Worm (Caenorhabditis elegans) whole organism, young adult: ENCODE results near the gene sbsp-1.

Experiments
- B0035.1 ChIP-seq: sonication (generic microtip); optimal IDR thresholded peaks from 2 replicates; lab custom pipeline; 2016; ENCODE audit warnings: missing genetic modification characterization, mild to moderate bottlenecking, missing compliant biosample characterization, missing genotype, missing genetic modification reagents
- D2030.7 ChIP-seq: fragments of 200-800 bp; sonication (Bioruptor generic); IDR thresholded peaks from 2 replicates; pipeline ENCODE4 v1.3.6; 2022; ENCODE audit warnings: missing genetic modification reagents, missing genetic modification characterization, missing compliant biosample characterization
- F22D6.2 ChIP-seq: sonication (generic microtip); optimal IDR thresholded peaks from 2 replicates; lab custom pipeline; 2016; ENCODE audit warnings: mild to moderate bottlenecking, missing genetic modification characterization, missing compliant biosample characterization
- F23B12.7 ChIP-seq: sonication (generic microtip); optimal IDR thresholded peaks from 2 replicates; lab custom pipeline; 2017; ENCODE audit warnings: missing genetic modification characterization, mild to moderate bottlenecking, missing compliant biosample characterization, antibody characterized with exemption, moderate library complexity; ENCODE audit not compliant: insufficient read depth
- F33H1.4 ChIP-seq: fragments of 200-800 bp; sonication (Bioruptor generic); IDR thresholded peaks from 2 replicates; pipeline ENCODE4 v1.3.6; 2022; ENCODE audit warnings: missing genetic modification reagents, missing genetic modification characterization, missing compliant biosample characterization
- F49E8.2 ChIP-seq: sonication (generic microtip); optimal IDR thresholded peaks from 3 replicates; lab custom pipeline; 2017; ENCODE audit warnings: missing genetic modification characterization, mild to moderate bottlenecking, missing compliant biosample characterization, antibody characterized with exemption, moderate library complexity; ENCODE audit not compliant: insufficient read depth
- F55B11.4 ChIP-seq: sonication (generic microtip); optimal IDR thresholded peaks from 2 replicates; lab custom pipeline; 2016; ENCODE audit warnings: missing compliant biosample characterization, missing genetic modification characterization, borderline replicate concordance; ENCODE audit not compliant: insufficient read depth
- F57A8.1 ChIP-seq: fragments of 200-800 bp; sonication (Bioruptor generic); optimal IDR thresholded peaks from 2 replicates; lab custom pipeline; 2018; ENCODE audit warnings: mild to moderate bottlenecking, missing genetic modification characterization, moderate library complexity, missing compliant biosample characterization
- K11D2.4 ChIP-seq: fragments of 200-800 bp; sonication (Bioruptor generic); IDR thresholded peaks from 2 replicates; pipeline ENCODE4 v1.3.6; 2022; ENCODE audit warnings: missing genetic modification reagents, missing genetic modification characterization, missing compliant biosample characterization
- ama-1 ChIP-seq, 3 experiments: fragments of 150-350 bp in 1 of 3; sonication (generic microtip) in 2 of 3; optimal IDR thresholded peaks; 2 replicates each; lab custom pipeline; 2014 to 2018; ENCODE audit warnings: missing biosample characterization in 2 of 3, missing genetic modification characterization in 2 of 3, missing genetic modification reagents in 2 of 3
- aptf-3 ChIP-seq: fragments of 200-800 bp; sonication (Bioruptor generic); IDR thresholded peaks from 2 replicates; pipeline ENCODE4 v1.3.6; 2022; ENCODE audit warnings: missing genetic modification characterization, missing compliant biosample characterization
- athp-1 ChIP-seq: sonication (generic microtip); optimal IDR thresholded peaks from 2 replicates; lab custom pipeline; 2017; ENCODE audit warnings: mild to moderate bottlenecking, missing genetic modification characterization, missing compliant biosample characterization
- attf-3 ChIP-seq: fragments of 200-800 bp; sonication (Bioruptor generic); conservative IDR thresholded peaks from 2 replicates; pipeline ENCODE4 v1.3.6; 2022; ENCODE audit warnings: missing genetic modification reagents, missing genetic modification characterization, missing compliant biosample characterization
- attf-6 ChIP-seq: fragments of 200-800 bp; sonication (Bioruptor generic); IDR thresholded peaks from 2 replicates; pipeline ENCODE4 v1.3.6; 2022; ENCODE audit warnings: missing genetic modification reagents, missing genetic modification characterization, missing compliant biosample characterization
- bed-1 ChIP-seq: fragments of 200-800 bp; sonication (Bioruptor generic); IDR thresholded peaks from 2 replicates; pipeline ENCODE4 v1.3.6; 2022; ENCODE audit warnings: missing genetic modification reagents, missing genetic modification characterization, missing compliant biosample characterization
- cebp-2 ChIP-seq: fragments of 200-800 bp; sonication (Bioruptor generic); IDR thresholded peaks from 2 replicates; pipeline ENCODE4 v1.3.6; 2022; ENCODE audit warnings: missing genetic modification characterization, missing compliant biosample characterization
- ceh-27 ChIP-seq: fragments of 200-800 bp; sonication (Bioruptor generic); optimal IDR thresholded peaks from 2 replicates; lab custom pipeline; 2018; ENCODE audit warnings: mild to moderate bottlenecking, missing genetic modification characterization, moderate library complexity, missing compliant biosample characterization
- ceh-58 ChIP-seq: fragments of 200-800 bp; sonication (Bioruptor generic); IDR thresholded peaks from 2 replicates; pipeline ENCODE4 v1.3.6; 2022; ENCODE audit warnings: missing genetic modification characterization, missing compliant biosample characterization
- ceh-91 ChIP-seq: fragments of 200-800 bp; sonication (Bioruptor generic); IDR thresholded peaks from 2 replicates; pipeline ENCODE4 v1.3.6; 2022; ENCODE audit warnings: missing genetic modification reagents, missing genetic modification characterization, missing compliant biosample characterization
- efl-1 ChIP-seq: fragments of 150-350 bp; optimal IDR thresholded peaks from 2 replicates; lab custom pipeline; 2014; ENCODE audit warnings: missing biosample characterization, missing genetic modification reagents, missing genetic modification characterization
- egrh-3 ChIP-seq: fragments of 200-800 bp; sonication (Bioruptor generic); IDR thresholded peaks from 2 replicates; pipeline ENCODE4 v1.3.6; 2022; ENCODE audit warnings: missing genetic modification reagents, missing genetic modification characterization, missing compliant biosample characterization
- fkh-3 ChIP-seq: sonication (generic microtip); optimal IDR thresholded peaks from 2 replicates; lab custom pipeline; 2016; ENCODE audit warnings: mild to moderate bottlenecking, missing genetic modification characterization, missing compliant biosample characterization
- hmg-1.2 ChIP-seq: fragments of 200-800 bp; sonication (Bioruptor generic); IDR thresholded peaks from 2 replicates; pipeline ENCODE4 v1.3.6; 2022; ENCODE audit warnings: missing genetic modification reagents, missing genetic modification characterization, missing compliant biosample characterization
- hsf-1 ChIP-seq: fragments of 200-800 bp; sonication (Bioruptor generic); IDR thresholded peaks from 2 replicates; pipeline ENCODE4 v1.3.6; 2022; ENCODE audit warnings: missing genetic modification reagents, missing genetic modification characterization, missing compliant biosample characterization
- let-526 ChIP-seq: fragments of 200-800 bp; sonication (Bioruptor generic); IDR thresholded peaks from 2 replicates; pipeline ENCODE4 v1.3.6; 2022; ENCODE audit warnings: missing genetic modification reagents, missing genetic modification characterization, missing compliant biosample characterization
- lin-35 ChIP-seq, 3 experiments: fragments of 150-350 bp in 2 of 3; sonication (generic microtip) in 1 of 3; optimal IDR thresholded peaks; 2 replicates each; lab custom pipeline; 2014 to 2018; ENCODE audit warnings: missing biosample characterization in 3 of 3, missing genetic modification characterization in 3 of 3, missing genetic modification reagents in 3 of 3
- lin-54 ChIP-seq: fragments of 200-800 bp; sonication (Bioruptor generic); optimal IDR thresholded peaks from 2 replicates; lab custom pipeline; 2018; ENCODE audit warnings: mild to moderate bottlenecking, missing genetic modification characterization, missing compliant biosample characterization
- lsl-1 ChIP-seq: fragments of 200-800 bp; sonication (Bioruptor generic); optimal IDR thresholded peaks from 2 replicates; lab custom pipeline; 2018; ENCODE audit warnings: mild to moderate bottlenecking, missing genetic modification characterization, moderate library complexity, missing compliant biosample characterization
- lsy-27 ChIP-seq: sonication (generic microtip); optimal IDR thresholded peaks from 2 replicates; lab custom pipeline; 2017; ENCODE audit warnings: missing genetic modification characterization, mild to moderate bottlenecking, missing compliant biosample characterization, antibody characterized with exemption, missing genotype, borderline replicate concordance; ENCODE audit not compliant: insufficient read depth
- madf-6 ChIP-seq: fragments of 200-800 bp; sonication (Bioruptor generic); IDR thresholded peaks from 2 replicates; pipeline ENCODE4 v1.3.6; 2022; ENCODE audit warnings: missing genetic modification reagents, missing genetic modification characterization, missing compliant biosample characterization
- madf-8 ChIP-seq: fragments of 200-800 bp; sonication (Bioruptor generic); conservative IDR thresholded peaks from 2 replicates; pipeline ENCODE4 v1.3.6; 2022; ENCODE audit warnings: missing genetic modification reagents, missing genetic modification characterization, missing compliant biosample characterization
- mcd-1 ChIP-seq: fragments of 200-800 bp; sonication (Bioruptor generic); IDR thresholded peaks from 2 replicates; pipeline ENCODE4 v1.3.6; 2022; ENCODE audit warnings: missing genetic modification reagents, missing genetic modification characterization, missing compliant biosample characterization
- mes-4 ChIP-seq: sonication (generic microtip); optimal IDR thresholded peaks from 2 replicates; lab custom pipeline; 2016; ENCODE audit warnings: missing genotype, missing genetic modification characterization, missing compliant biosample characterization
- nhr-80 ChIP-seq: sonication (generic microtip); optimal IDR thresholded peaks from 2 replicates; lab custom pipeline; 2016; ENCODE audit warnings: missing genetic modification characterization, missing compliant biosample characterization
- nhr-90 ChIP-seq: sonication (generic microtip); optimal IDR thresholded peaks from 2 replicates; lab custom pipeline; 2016; ENCODE audit warnings: missing genotype, mild to moderate bottlenecking, missing genetic modification characterization, missing compliant biosample characterization
- pbrm-1 ChIP-seq: fragments of 200-800 bp; sonication (Bioruptor generic); IDR thresholded peaks from 2 replicates; pipeline ENCODE4 v1.3.6; 2022; ENCODE audit warnings: missing genetic modification reagents, missing genetic modification characterization, missing compliant biosample characterization
- snpc-1.1 ChIP-seq: sonication (generic microtip); optimal IDR thresholded peaks from 2 replicates; lab custom pipeline; 2017; ENCODE audit warnings: missing genetic modification characterization, mild to moderate bottlenecking, missing compliant biosample characterization, antibody characterized with exemption, moderate library complexity, missing genotype, missing genetic modification reagents; ENCODE audit not compliant: insufficient read depth
- snpc-1.3 ChIP-seq: sonication (generic microtip); optimal IDR thresholded peaks from 2 replicates; lab custom pipeline; 2017; ENCODE audit warnings: missing genetic modification characterization, mild to moderate bottlenecking, missing compliant biosample characterization, antibody characterized with exemption, moderate library complexity, missing genotype, missing genetic modification reagents; ENCODE audit not compliant: insufficient read depth
- snpc-3.4 ChIP-seq: sonication (generic microtip); optimal IDR thresholded peaks from 2 replicates; lab custom pipeline; 2017; ENCODE audit warnings: missing genetic modification characterization, mild to moderate bottlenecking, missing compliant biosample characterization, antibody characterized with exemption, moderate library complexity, missing genotype, missing genetic modification reagents
- tbx-9 ChIP-seq: sonication (generic microtip); optimal IDR thresholded peaks from 2 replicates; lab custom pipeline; 2016; ENCODE audit warnings: borderline replicate concordance, missing genetic modification characterization, inconsistent platforms, missing compliant biosample characterization
- unc-130 ChIP-seq: sonication (generic microtip); optimal IDR thresholded peaks from 2 replicates; lab custom pipeline; 2016; ENCODE audit warnings: missing genetic modification reagents, missing genetic modification characterization, missing compliant biosample characterization
- xnd-1 ChIP-seq: sonication (generic microtip); optimal IDR thresholded peaks from 2 replicates; lab custom pipeline; 2016; ENCODE audit warnings: missing genotype, missing genetic modification reagents, missing genetic modification characterization, missing compliant biosample characterization

Gene sbsp-1

DNA sequence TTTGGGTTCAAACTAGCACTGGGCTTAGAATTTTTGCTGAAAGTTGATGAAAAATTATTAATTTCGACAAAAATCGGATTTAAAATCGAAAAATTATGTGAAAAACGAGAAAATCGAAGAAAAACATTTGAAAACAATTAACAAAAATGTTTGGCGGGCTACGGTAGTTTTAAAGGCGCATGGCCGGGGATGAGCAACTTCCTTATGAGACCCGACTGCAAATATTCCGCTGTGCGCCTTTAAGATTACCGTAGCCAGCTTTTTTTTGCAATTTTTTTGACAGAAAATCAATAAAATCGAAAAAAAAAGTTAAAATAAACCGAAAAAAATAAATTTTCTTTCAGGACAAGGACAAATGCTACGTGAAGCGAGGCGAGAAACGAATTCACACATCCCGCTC lies 44.8 kb downstream of the sbsp-1 start (continued):
- no peak for TF ChIP-seq attf-3 (GFP tag; lab: Robert Waterston, UW)
- no peak for TF ChIP-seq ceh-27 (GFP tag; lab: Kevin White, UChicago)
- no peak for TF ChIP-seq aptf-3
- no peak for TF ChIP-seq nhr-90 (tag; lab: Kevin White, UChicago)
- no peak for TF ChIP-seq fkh-3 (tag; lab: Kevin White, UChicago)

DNA sequence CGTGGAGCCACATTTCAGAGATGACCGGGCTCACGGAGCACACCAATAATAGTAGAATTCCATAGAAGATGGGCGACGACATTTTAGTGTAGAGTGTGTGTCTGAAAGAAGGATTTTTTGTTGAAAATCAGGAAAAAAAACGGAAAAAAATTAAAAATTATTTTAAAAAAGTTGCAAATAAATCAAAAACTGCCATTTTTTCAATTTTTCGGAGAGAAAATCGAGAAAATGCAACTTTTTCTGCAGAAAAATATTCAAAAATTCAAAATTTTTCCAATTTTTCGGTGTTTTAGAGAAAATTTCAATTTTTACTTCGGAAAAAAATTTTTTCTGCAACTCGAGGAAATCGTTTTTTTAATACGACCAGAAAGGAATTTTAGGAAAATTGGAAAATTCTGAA lies 47.3 kb downstream of the sbsp-1 start, which contains the start of gene C44B9.3:
Gene C44B9.3 (minus strand): TSS at position 101 of the 400 bp plus-strand sequence.
- no peak for TF ChIP-seq let-526 (GFP tag; lab: Robert Waterston, UW)
- no peak for TF ChIP-seq attf-6 (GFP tag; lab: Robert Waterston, UW)
- TF ChIP-seq egrh-3 (GFP tag; lab: Robert Waterston, UW) = no peak
- TF ChIP-seq F49E8.2 = no peak
- no peak for TF ChIP-seq nhr-80 (tag; lab: Kevin White, UChicago)
- no peak for TF ChIP-seq tbx-9 (tag; lab: Kevin White, UChicago)
- no peak for TF ChIP-seq snpc-1.1 (tag; lab: Kevin White, UChicago)
- no peak for TF ChIP-seq athp-1
- no peak for TF ChIP-seq F23B12.7 (tag; lab: Kevin White, UChicago)
- no peak for TF ChIP-seq hmg-1.2 (GFP tag; lab: Robert Waterston, UW)
- TF ChIP-seq, all 124 proteins: peak for 0

DNA sequence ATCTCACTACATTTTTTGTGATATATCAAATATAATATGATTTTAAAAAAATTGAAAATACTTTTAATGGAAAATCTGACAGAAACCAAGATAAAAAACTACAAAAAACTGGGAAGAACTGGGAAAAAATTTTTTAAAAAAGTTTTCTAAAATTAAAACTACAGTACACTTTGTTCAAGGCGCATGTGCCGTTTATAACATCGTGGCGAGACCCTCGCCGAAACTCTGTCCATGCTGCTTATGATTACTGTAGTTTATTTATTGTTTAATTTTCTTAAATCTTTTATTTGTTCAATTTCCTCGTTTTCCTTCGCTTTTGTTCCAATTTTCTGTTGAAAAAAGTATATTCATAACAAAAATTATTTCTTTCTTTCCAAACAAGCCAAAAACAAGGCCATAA lies 48.7 kb downstream of the sbsp-1 start, which contains the start of gene athp-1:
Gene athp-1 (plus strand): TSS at position 305 of the 400 bp plus-strand sequence.
- no peak for TF ChIP-seq F22D6.2 (tag; lab: Kevin White, UChicago)
- peak; percentile 65 for TF ChIP-seq lin-54 (GFP tag; lab: Kevin White, UChicago)
- TF ChIP-seq unc-130 = peak; percentile 53
- 0 out of 2 replicates have a peak, but pooled peaks have one; percentile 55 for TF ChIP-seq hsf-1 (GFP tag; lab: Robert Waterston, UW)
- peak; percentile 65 for TF ChIP-seq snpc-1.3 (tag; lab: Kevin White, UChicago)
- peak; percentile 97 for TF ChIP-seq madf-6
- peak; percentile 42 for TF ChIP-seq snpc-3.4 (tag; lab: Kevin White, UChicago)
- TF ChIP-seq F49E8.2 = peak; percentile 11
- TF ChIP-seq athp-1 = peak; percentile 65
- peak; percentile 86 for TF ChIP-seq D2030.7 (GFP tag; lab: Robert Waterston, UW)
- peak; percentile 95 for TF ChIP-seq F33H1.4 (GFP tag; lab: Robert Waterston, UW)
- TF ChIP-seq efl-1 (GFP tag; lab: Kevin White, UChicago) = peak; percentile 29
- peak; percentile 98 for TF ChIP-seq lsl-1 (GFP tag; lab: Kevin White, UChicago)
- no peak for TF ChIP-seq mes-4 (tag; lab: Kevin White, UChicago)
- peak; percentile 33; the same call in 1 of the 2 replicates for TF ChIP-seq mcd-1 (GFP tag; lab: Robert Waterston, UW)
- TF ChIP-seq ceh-91 (GFP tag; lab: Robert Waterston, UW) = peak; percentile 66
- TF ChIP-seq B0035.1 (tag; lab: Kevin White, UChicago) = no peak
- TF ChIP-seq K11D2.4 (GFP tag; lab: Robert Waterston, UW) = no peak
- peak; percentile 84 for TF ChIP-seq xnd-1 (tag; lab: Kevin White, UChicago)
- TF ChIP-seq aptf-3 = no peak
- TF ChIP-seq madf-8 = peak; percentile 81

DNA sequence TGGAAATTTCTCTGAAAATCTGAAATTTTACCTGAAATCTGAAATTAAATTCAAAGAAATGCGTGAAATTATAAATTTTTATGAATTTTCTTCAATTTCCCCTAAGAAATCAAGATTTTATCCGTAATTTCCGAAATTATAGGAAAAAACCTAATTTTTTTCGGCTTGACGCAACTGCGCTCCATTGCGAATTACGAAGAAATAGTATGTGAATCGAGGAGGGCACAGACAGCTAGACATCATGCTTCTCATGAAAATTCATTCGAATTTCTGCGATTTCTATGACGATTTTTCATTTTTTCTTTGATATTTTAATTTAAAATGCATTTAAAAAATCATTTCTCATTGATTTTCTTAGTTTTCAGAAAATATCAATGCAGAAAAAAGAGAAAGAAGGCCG lies 49.3 kb downstream of the sbsp-1 start:
- TF ChIP-seq cebp-2 (no peak), madf-6 (peak; percentile 56), D2030.7 (GFP tag; lab: Robert Waterston, UW) (no peak), lin-54 (GFP tag; lab: Kevin White, UChicago) (peak; percentile 6), mcd-1 (GFP tag; lab: Robert Waterston, UW) (peak; percentile 94), F33H1.4 (GFP tag; lab: Robert Waterston, UW) (peak; percentile 43), ama-1 (optimal IDR thresholded peaks at IDR 0.05; lab: Kevin White, UChicago) (no peak), ama-1 (GFP tag; optimal IDR thresholded peaks at IDR 0.05; lab: Kevin White, UChicago) (no peak), lin-35 (GFP tag; optimal IDR thresholded peaks at IDR 0.05; lab: Kevin White, UChicago) (peak in 1 of 3 experiments; percentile 13), lsy-27 (tag; lab: Kevin White, UChicago) (no peak), F22D6.2 (tag; lab: Kevin White, UChicago) (no peak), F57A8.1 (no peak), pbrm-1 (GFP tag; lab: Robert Waterston, UW) (no peak), F55B11.4 (tag; lab: Kevin White, UChicago) (no peak), athp-1 (peak; percentile 1), bed-1 (no peak), ceh-58 (no peak)
